Fruit fly (Drosophila melanogaster) Kc167 (cell line): Measurements from ENCODE around the gene hfp.

Experiments
- Sin3A ChIP-seq: fragments of >200 bp; optimal IDR thresholded peaks from 2 replicates; lab custom pipeline; 2018; ENCODE audit warnings: missing external identifiers
- h ChIP-seq: fragments of >200 bp; optimal IDR thresholded peaks from 3 replicates; lab custom pipeline; 2018; ENCODE audit warnings: missing external identifiers
- insv ChIP-seq: fragments of >200 bp; optimal IDR thresholded peaks from 3 replicates; lab custom pipeline; 2018; ENCODE audit warnings: missing external identifiers
- psq ChIP-seq: fragments of >200 bp; optimal IDR thresholded peaks from 2 replicates; lab custom pipeline; 2017; ENCODE audit warnings: missing external identifiers
- ttk ChIP-seq: sonication (Bioruptor generic); optimal IDR thresholded peaks from 2 replicates; lab custom pipeline; 2017; ENCODE audit warnings: missing external identifiers

DNA sequence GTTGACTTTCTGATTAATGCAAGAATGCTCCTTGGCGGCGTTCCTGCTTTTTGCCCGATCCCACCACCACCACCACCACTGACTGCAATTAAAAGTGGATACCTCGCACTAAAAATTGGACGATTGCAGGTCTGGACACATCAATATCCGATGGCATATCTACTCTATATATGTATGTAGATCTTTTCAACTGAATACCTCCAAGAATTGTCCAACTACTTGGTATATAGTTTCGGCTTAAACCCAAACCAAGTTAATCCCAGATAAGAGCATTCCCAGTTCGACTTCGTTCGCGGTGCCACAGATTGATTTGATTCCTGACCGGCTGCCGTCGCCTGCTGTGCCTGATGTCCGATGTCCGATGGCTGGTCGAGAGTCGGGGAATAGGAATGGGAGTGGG lies 17.6 kb downstream of the hfp start:
- no peak for TF ChIP-seq Sin3A (lab: Kevin White, UChicago)
- no peak for TF ChIP-seq psq (lab: Kevin White, UChicago)
- TF ChIP-seq ttk (lab: Kevin White, UChicago) = no peak
- TF ChIP-seq insv (lab: Kevin White, UChicago) = no peak
- TF ChIP-seq h (lab: Kevin White, UChicago) = no peak
